Fruit fly (Drosophila melanogaster) whole organism: ENCODE data around the gene CG13044.

Source experiments
- CG8478 ChIP-seq: fragments of >200 bp; optimal IDR thresholded peaks from 2 replicates; lab custom pipeline; 2018; ENCODE audit warnings: inconsistent platforms
- Dll ChIP-seq: fragments of >200 bp; optimal IDR thresholded peaks from 2 replicates; lab custom pipeline; 2017
- EcR ChIP-seq, 2 experiments: fragments of >200 bp; optimal IDR thresholded peaks; 2 replicates each; lab custom pipeline; 2017; ENCODE audit warnings: missing biosample characterization in 2 of 2, missing genetic modification characterization in 2 of 2, missing genetic modification reagents in 2 of 2
- pan ChIP-seq: fragments of >200 bp; optimal IDR thresholded peaks from 2 replicates; lab custom pipeline; 2017
- usp ChIP-seq: fragments of >200 bp; optimal IDR thresholded peaks from 2 replicates; lab custom pipeline; 2017; ENCODE audit warnings: missing biosample characterization, missing genetic modification characterization, mixed read lengths

dm6 chr3L:16288322-16288721 is 14.7 kb downstream of the CG13044 start, which contains the start of gene CG13046:
- TF ChIP-seq CG8478 (lab: Kevin White, UChicago), result no peak
- TF ChIP-seq pan (lab: Kevin White, UChicago), result no peak
- TF ChIP-seq EcR (GFP tag; optimal IDR thresholded peaks at IDR 0.05; lab: Kevin White, UChicago), result no peak
- TF ChIP-seq Dll (lab: Kevin White, UChicago), result no peak
- TF ChIP-seq usp (GFP tag; lab: Kevin White, UChicago), result no peak
